Worm (Caenorhabditis elegans): ENCODE measurements around the gene plc-1.

Gene plc-1

ce11 chrX:10748145-10748544 lies 90.3 kb downstream of the plc-1 start:
- TF ChIP-seq F57C9.4 (tag; optimal IDR thresholded peaks at IDR 0.05), result no peak
- no peak for TF ChIP-seq ceh-40 (GFP tag; IDR thresholded peaks at IDR 0.05)
- TF ChIP-seq F49E8.2 (tag; optimal IDR thresholded peaks at IDR 0.05; ENCODE audit: insufficient read depth), result no peak
- TF ChIP-seq nhr-80 (tag; optimal IDR thresholded peaks at IDR 0.05), result peak; percentile 80
- no peak for TF ChIP-seq dpl-1 (GFP tag; optimal IDR thresholded peaks at IDR 0.05)
- TF ChIP-seq F37B4.10 (GFP tag; IDR thresholded peaks at IDR 0.05), result no peak
- no peak for TF ChIP-seq F52B5.7 (tag; optimal IDR thresholded peaks at IDR 0.05)
- TF ChIP-seq ceh-100 (GFP tag; IDR thresholded peaks at IDR 0.05), result no peak

DNA sequence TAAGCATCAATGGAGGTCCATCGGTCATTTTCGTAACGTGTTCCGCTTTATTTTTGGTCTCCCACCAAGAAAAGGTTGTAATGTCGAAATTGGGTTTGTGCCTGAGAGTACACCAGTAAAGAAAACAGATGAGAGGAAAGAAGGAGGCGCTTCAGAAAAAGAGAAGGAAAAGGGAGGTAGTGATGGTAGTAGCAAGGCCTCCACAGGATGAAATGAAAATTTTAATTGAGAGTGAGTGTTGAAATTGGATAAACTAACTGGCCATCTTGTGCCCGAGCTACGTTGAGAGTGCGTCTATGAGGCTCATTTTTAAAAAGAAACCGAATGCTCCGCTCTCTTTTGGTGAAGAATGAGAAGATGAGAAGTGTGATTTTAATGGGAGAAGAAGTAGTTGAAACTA lies 92.1 kb downstream of the plc-1 start, which contains the start of gene R07A4.2:
R07A4.2 (minus strand) TSS at position 101 of the 400 bp plus-strand sequence.
- TF ChIP-seq ztf-26 (tag; optimal IDR thresholded peaks at IDR 0.05) (no peak), sptf-2 (GFP tag; optimal IDR thresholded peaks at IDR 0.05) (no peak), nhr-90 (tag; optimal IDR thresholded peaks at IDR 0.05) (no peak), ztf-3 (GFP tag; optimal IDR thresholded peaks at IDR 0.05) (no peak), snpc-1.1 (tag; optimal IDR thresholded peaks at IDR 0.05; ENCODE audit: insufficient read depth) (no peak), tlf-1 (GFP tag; optimal IDR thresholded peaks at IDR 0.05) (no peak), aptf-2 (GFP tag; conservative IDR thresholded peaks at IDR 0.05) (no peak), ztf-28 (GFP tag; IDR thresholded peaks at IDR 0.05) (no peak), rpc-1 (optimal IDR thresholded peaks at IDR 0.05) (no peak), rpc-1 (tag; optimal IDR thresholded peaks at IDR 0.05) (no peak)
